Fruit fly (Drosophila melanogaster): ENCODE measurements around the gene Kebab.

The Kebab gene

DNA sequence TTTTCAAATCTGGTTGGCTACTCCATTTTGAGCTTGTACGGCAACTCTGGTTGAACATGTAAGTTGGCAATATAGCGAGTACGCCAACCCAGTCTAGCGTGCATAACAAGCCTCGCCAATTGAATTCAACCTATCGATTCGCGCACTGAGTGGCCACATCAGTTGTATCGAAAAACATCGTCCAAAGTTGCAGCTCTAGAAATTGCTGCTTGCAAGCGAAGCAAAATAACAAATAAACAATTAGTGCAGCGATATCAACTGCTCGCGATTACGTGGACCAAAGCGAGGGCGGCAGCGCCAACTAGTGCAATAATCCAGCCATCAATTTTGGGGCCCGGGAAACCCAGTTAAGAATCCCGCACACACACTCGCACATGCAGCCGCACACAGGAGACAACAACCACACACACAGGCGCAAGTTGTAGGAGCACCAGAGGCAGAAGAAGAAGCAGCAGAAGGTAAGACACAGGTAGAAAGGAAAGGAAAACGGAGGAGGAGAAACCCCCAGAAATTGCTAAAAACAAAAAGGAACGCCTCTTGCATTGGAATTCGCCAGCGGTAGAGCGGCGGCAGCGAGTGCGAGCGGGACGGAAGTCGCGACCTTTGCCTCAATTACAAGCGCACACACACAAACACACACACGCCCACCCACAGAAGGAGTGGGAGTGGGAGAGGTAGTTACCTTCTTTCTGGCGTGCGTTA lies 7.6 kb upstream of the Kebab start:
- TF ChIP-seq fru (GFP tag; optimal IDR thresholded peaks at IDR 0.05), result no peak
- TF ChIP-seq jim (GFP tag; optimal IDR thresholded peaks at IDR 0.05), result no peak
- peak; percentile 1 for TF ChIP-seq Hr83 (GFP tag; optimal IDR thresholded peaks at IDR 0.05; ENCODE audit: poor library complexity, severe bottlenecking)
- TF ChIP-seq lola (GFP tag; optimal IDR thresholded peaks at IDR 0.05), result no peak
- no peak for TF ChIP-seq Rel (GFP tag; optimal IDR thresholded peaks at IDR 0.05)
- TF ChIP-seq Rel (tag; optimal IDR thresholded peaks at IDR 0.05), result peak; percentile 71
- TF ChIP-seq psq (GFP tag; optimal IDR thresholded peaks at IDR 0.05), result peak; percentile 49
- TF ChIP-seq dmrt93B (GFP tag; optimal IDR thresholded peaks at IDR 0.05), result no peak
- TF ChIP-seq N (GFP tag; optimal IDR thresholded peaks at IDR 0.05), result peak; percentile 21
- TF ChIP-seq Myc (optimal IDR thresholded peaks at IDR 0.05), result peak; percentile 86

DNA sequence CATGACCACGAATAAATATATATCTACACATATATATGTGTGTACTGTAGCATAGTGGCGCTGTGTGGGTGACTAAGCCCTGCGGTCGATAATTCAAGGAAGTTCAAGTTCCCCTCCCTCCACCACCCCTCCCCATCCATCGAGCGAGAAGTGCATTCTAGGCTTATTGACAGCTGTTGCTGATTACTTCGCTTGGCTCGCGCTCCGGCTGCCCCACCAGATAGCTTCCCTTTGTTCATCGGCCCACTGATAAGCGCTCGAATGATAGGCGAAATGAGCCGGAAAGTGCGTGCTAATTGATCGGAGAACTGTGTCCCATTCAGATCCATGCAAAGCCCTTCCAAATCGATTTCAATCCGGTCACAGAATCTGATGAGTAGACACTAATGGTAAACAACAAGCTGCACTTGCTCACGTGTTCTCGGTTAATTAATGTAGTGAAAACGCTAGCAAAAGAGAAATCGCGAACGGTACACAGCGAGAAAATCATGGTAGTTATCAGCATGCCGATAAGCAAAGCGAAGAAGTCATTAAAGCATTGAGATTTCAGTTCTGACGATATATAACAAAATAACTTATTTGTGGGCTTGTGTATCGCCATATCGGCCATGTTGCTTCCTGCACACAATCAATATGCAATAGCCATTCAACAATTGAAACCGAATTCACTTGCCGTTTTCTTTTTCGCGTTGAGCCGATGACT lies 6.9 kb upstream of the Kebab start:
- TF ChIP-seq h (GFP tag; optimal IDR thresholded peaks at IDR 0.05) (peak; percentile 49), CrebA (GFP tag; optimal IDR thresholded peaks at IDR 0.05; ENCODE audit: borderline replicate concordance) (no peak), Hnf4 (GFP tag; optimal IDR thresholded peaks at IDR 0.05) (peak; percentile 24), ey (GFP tag; optimal IDR thresholded peaks at IDR 0.05) (peak; percentile 19)

DNA sequence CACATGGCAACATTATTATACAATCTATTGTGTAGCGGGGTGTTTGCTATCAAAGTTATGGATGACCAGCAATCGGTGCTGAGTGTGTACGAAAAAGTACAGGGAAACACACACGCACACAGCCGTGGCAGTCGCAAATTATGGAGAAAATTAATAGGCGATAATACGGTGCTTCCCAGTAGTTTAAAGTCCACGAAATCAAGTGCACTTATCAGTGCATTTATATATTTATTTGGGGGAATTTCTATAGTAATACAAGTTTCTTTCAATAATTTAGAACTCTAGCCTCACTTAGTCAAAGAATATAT lies 6.4 kb upstream of the Kebab start:
- TF ChIP-seq dl (GFP tag; optimal IDR thresholded peaks at IDR 0.05; ENCODE audit: insufficient read depth in 1 of 2, partially characterized antibody in 2 of 2) (no peak), Abd-B (GFP tag; optimal IDR thresholded peaks at IDR 0.05) (no peak), Rel (GFP tag; optimal IDR thresholded peaks at IDR 0.05) (no peak), Rel (tag; optimal IDR thresholded peaks at IDR 0.05) (peak; percentile 90), lola (GFP tag; optimal IDR thresholded peaks at IDR 0.05) (no peak)

dm6 chr2L:2039458-2039857 lies 5.8 kb upstream of the Kebab start:
- no peak for TF ChIP-seq Mio (GFP tag; optimal IDR thresholded peaks at IDR 0.05)
- no peak for TF ChIP-seq dl (GFP tag; optimal IDR thresholded peaks at IDR 0.05; ENCODE audit: insufficient read depth in 1 of 2, partially characterized antibody in 2 of 2)
- TF ChIP-seq Dfd (GFP tag; optimal IDR thresholded peaks at IDR 0.05), result no peak
- no peak for TF ChIP-seq fru (GFP tag; optimal IDR thresholded peaks at IDR 0.05)

DNA sequence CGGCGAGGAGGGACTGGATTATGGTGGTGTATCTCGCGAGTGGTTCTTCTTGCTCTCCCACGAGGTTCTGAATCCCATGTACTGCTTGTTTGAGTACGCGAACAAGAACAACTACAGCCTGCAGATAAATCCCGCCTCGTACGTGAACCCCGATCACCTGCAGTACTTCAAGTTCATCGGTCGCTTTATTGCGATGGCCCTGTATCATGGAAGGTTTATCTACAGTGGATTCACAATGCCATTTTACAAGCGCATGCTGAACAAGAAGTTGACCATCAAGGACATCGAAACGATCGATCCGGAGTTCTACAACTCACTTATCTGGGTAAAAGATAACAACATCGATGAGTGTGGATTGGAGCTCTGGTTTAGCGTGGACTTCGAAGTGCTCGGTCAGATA lies 3.2 kb upstream of the Kebab start:
- no peak for TF ChIP-seq Hr78 (GFP tag; optimal IDR thresholded peaks at IDR 0.05)
- no peak for TF ChIP-seq ey (GFP tag; optimal IDR thresholded peaks at IDR 0.05)
- no peak for TF ChIP-seq Jra (GFP tag; optimal IDR thresholded peaks at IDR 0.05)
- no peak for TF ChIP-seq sv (GFP tag; optimal IDR thresholded peaks at IDR 0.05)
- TF ChIP-seq Rel (GFP tag; optimal IDR thresholded peaks at IDR 0.05), result no peak
- TF ChIP-seq Rel (tag; optimal IDR thresholded peaks at IDR 0.05), result no peak
- no peak for TF ChIP-seq Hr83 (GFP tag; optimal IDR thresholded peaks at IDR 0.05; ENCODE audit: poor library complexity, severe bottlenecking)
- TF ChIP-seq N (GFP tag; optimal IDR thresholded peaks at IDR 0.05), result no peak
- TF ChIP-seq foxo (GFP tag; optimal IDR thresholded peaks at IDR 0.05), result no peak

dm6 chr2L:2044826-2045225 lies 468 bp upstream of the Kebab start:
- TF ChIP-seq dmrt93B (GFP tag; optimal IDR thresholded peaks at IDR 0.05) (no peak), psq (GFP tag; optimal IDR thresholded peaks at IDR 0.05) (no peak), Myc (optimal IDR thresholded peaks at IDR 0.05) (no peak), N (GFP tag; optimal IDR thresholded peaks at IDR 0.05) (no peak), CG9705 (GFP tag; optimal IDR thresholded peaks at IDR 0.05) (no peak), foxo (GFP tag; optimal IDR thresholded peaks at IDR 0.05) (no peak), Rel (GFP tag; optimal IDR thresholded peaks at IDR 0.05) (no peak), Rel (tag; optimal IDR thresholded peaks at IDR 0.05) (no peak), ey (GFP tag; optimal IDR thresholded peaks at IDR 0.05) (no peak), br (GFP tag; optimal IDR thresholded peaks at IDR 0.05) (no peak), OdsH (GFP tag; optimal IDR thresholded peaks at IDR 0.05) (no peak), sage (GFP tag; optimal IDR thresholded peaks at IDR 0.05) (no peak), fru (GFP tag; optimal IDR thresholded peaks at IDR 0.05) (no peak), Hr83 (GFP tag; optimal IDR thresholded peaks at IDR 0.05; ENCODE audit: poor library complexity, severe bottlenecking) (no peak), Jra (GFP tag; optimal IDR thresholded peaks at IDR 0.05) (no peak), lola (GFP tag; optimal IDR thresholded peaks at IDR 0.05) (no peak)

Data from whole organism, wandering third instar larva.